Fruit fly (Drosophila melanogaster): ENCODE measurements around the gene SdhD.

SdhD gene

DNA sequence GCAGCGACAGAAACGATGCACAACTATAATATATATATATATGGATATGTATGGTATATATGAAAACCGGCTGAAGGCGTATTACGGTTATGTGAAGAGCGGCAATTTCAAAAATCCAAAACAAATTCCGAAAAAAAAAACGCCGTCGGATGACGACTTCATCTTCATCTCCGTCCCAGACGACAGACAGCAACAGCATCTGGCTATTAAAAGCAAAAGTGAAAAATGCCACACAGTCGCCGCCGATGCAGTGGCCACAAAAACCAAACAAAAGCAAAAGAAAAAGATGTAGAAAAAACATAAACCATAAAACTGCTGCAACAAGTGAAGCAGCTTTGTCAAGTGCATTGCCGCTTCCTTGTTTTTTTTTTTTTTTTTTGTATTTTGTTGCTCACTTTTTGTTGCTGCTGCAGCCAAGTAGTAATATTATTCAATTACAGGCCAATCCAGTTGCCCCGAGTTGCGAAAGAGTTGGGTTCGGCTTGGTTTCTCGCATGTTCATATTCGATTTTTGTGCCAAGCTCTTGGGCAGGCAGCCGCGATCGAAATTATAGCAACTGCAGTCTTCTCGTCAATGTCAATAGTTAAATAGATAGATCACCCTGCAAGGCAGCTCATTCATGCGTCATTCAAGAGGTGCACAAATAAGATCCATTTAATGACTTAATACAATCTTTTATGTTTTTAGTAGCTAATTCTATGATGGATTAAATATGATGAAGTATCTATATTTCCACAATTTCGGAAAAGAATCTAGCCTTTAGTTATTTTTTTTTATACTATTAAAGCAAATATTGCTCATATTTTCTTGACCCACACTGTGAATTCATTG, 25.6 kb downstream of the SdhD start (continued):
- TF ChIP-seq h (optimal IDR thresholded peaks at IDR 0.05) (no peak), sqz (GFP tag; optimal IDR thresholded peaks at IDR 0.05) (peak; percentile 25), CoRest (tag; optimal IDR thresholded peaks at IDR 0.05) (no peak), CG14014 (GFP tag; IDR thresholded peaks at IDR 0.05) (no peak), yki (optimal IDR thresholded peaks at IDR 0.05) (no peak), Neu2 (GFP tag; optimal IDR thresholded peaks at IDR 0.05; ENCODE audit: borderline replicate concordance) (no peak), cad (GFP tag; optimal IDR thresholded peaks at IDR 0.05) (no peak), CG11695 (GFP tag; IDR thresholded peaks at IDR 0.05) (peak; percentile 13; the same call in 1 of the 3 replicates), sna (GFP tag; IDR thresholded peaks at IDR 0.05; ENCODE audit: partially characterized antibody) (no peak), D (optimal IDR thresholded peaks at IDR 0.05) (no peak), D (GFP tag; optimal IDR thresholded peaks at IDR 0.05) (no peak), CG4854 (GFP tag; optimal IDR thresholded peaks at IDR 0.05) (no peak), Dek (tag; optimal IDR thresholded peaks at IDR 0.05) (no peak), phol (tag; optimal IDR thresholded peaks at IDR 0.05) (peak; percentile 41), fd64A (GFP tag; optimal IDR thresholded peaks at IDR 0.05) (no peak), Hr39 (optimal IDR thresholded peaks at IDR 0.05) (no peak), en (GFP tag; optimal IDR thresholded peaks at IDR 0.05) (peak; percentile 2), Mrtf (GFP tag; IDR thresholded peaks at IDR 0.05) (no peak), dpn (GFP tag; optimal IDR thresholded peaks at IDR 0.05) (no peak), ttk (GFP tag; IDR thresholded peaks at IDR 0.05) (no peak), CG11696 (GFP tag; IDR thresholded peaks at IDR 0.05) (peak; percentile 58), Sin3A (optimal IDR thresholded peaks at IDR 0.05) (no peak), Mad (GFP tag; optimal IDR thresholded peaks at IDR 0.05) (no peak), CG18262 (tag; optimal IDR thresholded peaks at IDR 0.05) (no peak), Fer3 (tag; optimal IDR thresholded peaks at IDR 0.05) (no peak), eyg (GFP tag; optimal IDR thresholded peaks at IDR 0.05) (no peak), CG9437 (GFP tag; optimal IDR thresholded peaks at IDR 0.05) (peak; percentile 7), Deaf1 (tag; optimal IDR thresholded peaks at IDR 0.05) (no peak), Hr51 (GFP tag; optimal IDR thresholded peaks at IDR 0.05) (peak in 1 of 2 experiments; percentile 48), Dip2 (GFP tag; IDR thresholded peaks at IDR 0.05) (no peak), wdn (GFP tag; IDR thresholded peaks at IDR 0.05) (no peak), Ada2b (GFP tag; IDR thresholded peaks at IDR 0.05) (no peak), CG6689 (GFP tag; IDR thresholded peaks at IDR 0.05) (peak; percentile 23; the same call in 1 of the 2 replicates), CG3838 (GFP tag; optimal IDR thresholded peaks at IDR 0.05) (no peak), Atf-2 (GFP tag; optimal IDR thresholded peaks at IDR 0.05) (no peak), CG7839 (tag; optimal IDR thresholded peaks at IDR 0.05) (peak; percentile 14), CG33557 (GFP tag; optimal IDR thresholded peaks at IDR 0.05) (no peak), Sox100B (GFP tag; optimal IDR thresholded peaks at IDR 0.05) (peak; percentile 41), CG10959 (GFP tag; IDR thresholded peaks at IDR 0.05) (no peak), CG10654 (GFP tag; optimal IDR thresholded peaks at IDR 0.05) (no peak), Drgx (GFP tag; IDR thresholded peaks at IDR 0.05) (peak; percentile 67), sens-2 (GFP tag; IDR thresholded peaks at IDR 0.05) (no peak), CG12659 (GFP tag; optimal IDR thresholded peaks at IDR 0.05) (no peak), CG11504 (tag; optimal IDR thresholded peaks at IDR 0.05) (peak; percentile 28), Oli (tag; optimal IDR thresholded peaks at IDR 0.05) (peak; percentile 27), Meics (GFP tag; optimal IDR thresholded peaks at IDR 0.05) (no peak), CG16863 (GFP tag; optimal IDR thresholded peaks at IDR 0.05) (no peak), al (GFP tag; IDR thresholded peaks at IDR 0.05) (no peak), sob (GFP tag; IDR thresholded peaks at IDR 0.05) (no peak), CG31388 (GFP tag; optimal IDR thresholded peaks at IDR 0.05) (peak; percentile 3), CG12391 (tag; optimal IDR thresholded peaks at IDR 0.05) (peak; percentile 25), vvl (GFP tag; IDR thresholded peaks at IDR 0.05) (no peak)

All from whole organism, embryonic.